Worm (Caenorhabditis elegans): ENCODE data around the gene pck-1.

DNA sequence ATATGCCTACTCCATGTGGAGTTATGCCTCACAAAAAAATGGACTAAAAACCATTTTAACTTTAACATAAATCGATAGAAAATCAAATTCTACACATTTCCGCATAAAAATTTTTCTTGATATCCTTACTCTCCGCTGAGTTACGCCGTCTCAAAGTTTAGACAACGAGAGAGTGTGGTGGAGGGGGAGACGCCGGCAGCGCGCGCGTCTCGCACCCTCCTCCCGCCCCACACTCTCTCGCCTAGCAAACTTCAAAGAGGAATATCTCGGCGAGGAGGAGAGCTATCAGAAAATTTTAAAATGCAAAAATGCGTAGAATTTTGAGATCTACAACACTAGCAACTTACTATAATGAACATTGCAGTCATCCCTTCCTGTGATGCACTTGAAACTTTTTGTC, 51.9 kb downstream of the pck-1 start:
- TF ChIP-seq dox-1 (GFP tag; IDR thresholded peaks at IDR 0.05) (no peak), unc-62 (GFP tag; optimal IDR thresholded peaks at IDR 0.05) (no peak), cebp-1 (GFP tag; IDR thresholded peaks at IDR 0.05) (no peak), cebp-1 (tag; optimal IDR thresholded peaks at IDR 0.05) (no peak), C17E4.6 (GFP tag; IDR thresholded peaks at IDR 0.05) (no peak), efl-1 (GFP tag; optimal IDR thresholded peaks at IDR 0.05) (no peak), dpl-1 (GFP tag; optimal IDR thresholded peaks at IDR 0.05) (no peak), hmg-1.2 (GFP tag; IDR thresholded peaks at IDR 0.05) (peak; percentile 81), nfya-1 (tag; optimal IDR thresholded peaks at IDR 0.05; ENCODE audit: borderline replicate concordance, insufficient read depth) (no peak)
